Worm (Caenorhabditis elegans) whole organism, late embryonic: Measurements from ENCODE around the gene nhr-201.

Source experiments
- C08G9.2 ChIP-seq: sonication (generic microtip); optimal IDR thresholded peaks from 2 replicates; lab custom pipeline; 2016; ENCODE audit warnings: mild to moderate bottlenecking, missing genetic modification characterization, moderate library complexity, missing compliant biosample characterization
- C38D4.7 ChIP-seq: fragments of 200-800 bp; sonication (Bioruptor generic); optimal IDR thresholded peaks from 2 replicates; lab custom pipeline; 2018; ENCODE audit warnings: mild to moderate bottlenecking, missing genetic modification characterization, moderate library complexity, missing compliant biosample characterization
- F13H6.1 ChIP-seq: sonication (generic microtip); optimal IDR thresholded peaks from 2 replicates; lab custom pipeline; 2016; ENCODE audit warnings: missing genetic modification characterization, missing compliant biosample characterization
- K02D7.2 ChIP-seq: sonication (generic microtip); optimal IDR thresholded peaks from 2 replicates; lab custom pipeline; 2017; ENCODE audit warnings: mild to moderate bottlenecking, missing genetic modification characterization, missing compliant biosample characterization
- Y22D7AL.16 ChIP-seq: sonication (generic microtip); optimal IDR thresholded peaks from 2 replicates; lab custom pipeline; 2016; ENCODE audit warnings: missing genetic modification characterization, missing compliant biosample characterization
- ahr-1 ChIP-seq: sonication (generic microtip); optimal IDR thresholded peaks from 2 replicates; lab custom pipeline; 2016; ENCODE audit warnings: missing genetic modification characterization, missing compliant biosample characterization
- ceh-18 ChIP-seq: sonication (generic microtip); optimal IDR thresholded peaks from 2 replicates; lab custom pipeline; 2016; ENCODE audit warnings: missing genetic modification characterization, missing compliant biosample characterization
- ceh-22 ChIP-seq: sonication (generic microtip); optimal IDR thresholded peaks from 2 replicates; lab custom pipeline; 2017; ENCODE audit warnings: missing biosample characterization, missing genetic modification characterization
- ceh-34 ChIP-seq: sonication (generic microtip); optimal IDR thresholded peaks from 2 replicates; lab custom pipeline; 2016; ENCODE audit warnings: mild to moderate bottlenecking, missing genetic modification characterization, missing compliant biosample characterization
- ceh-6 ChIP-seq: fragments of 200-800 bp; sonication (Bioruptor generic); optimal IDR thresholded peaks from 2 replicates; lab custom pipeline; 2018; ENCODE audit warnings: mild to moderate bottlenecking, missing genetic modification characterization, missing compliant biosample characterization
- ceh-9 ChIP-seq: sonication (generic microtip); optimal IDR thresholded peaks from 2 replicates; lab custom pipeline; 2016; ENCODE audit warnings: mild to moderate bottlenecking, missing genetic modification characterization, inconsistent platforms, missing compliant biosample characterization
- che-1 ChIP-seq: sonication (generic microtip); optimal IDR thresholded peaks from 2 replicates; lab custom pipeline; 2016; ENCODE audit warnings: mild to moderate bottlenecking, missing genetic modification characterization, missing compliant biosample characterization
- elt-2 ChIP-seq: sonication (generic microtip); optimal IDR thresholded peaks from 2 replicates; lab custom pipeline; 2016; ENCODE audit warnings: missing genetic modification reagents, missing genetic modification characterization, missing compliant biosample characterization
- elt-4 ChIP-seq: sonication (generic microtip); optimal IDR thresholded peaks from 2 replicates; lab custom pipeline; 2016; ENCODE audit warnings: missing genetic modification characterization, missing compliant biosample characterization
- ets-4 ChIP-seq: sonication (generic microtip); optimal IDR thresholded peaks from 2 replicates; lab custom pipeline; 2016; ENCODE audit warnings: missing genetic modification characterization, missing compliant biosample characterization
- hlh-13 ChIP-seq: fragments of 200-800 bp; sonication (Bioruptor generic); optimal IDR thresholded peaks from 2 replicates; lab custom pipeline; 2018; ENCODE audit warnings: mild to moderate bottlenecking, missing genetic modification characterization, missing compliant biosample characterization
- hlh-15 ChIP-seq: sonication (generic microtip); optimal IDR thresholded peaks from 2 replicates; lab custom pipeline; 2016; ENCODE audit warnings: missing genetic modification characterization, missing compliant biosample characterization
- hlh-30 ChIP-seq: sonication (generic microtip); optimal IDR thresholded peaks from 2 replicates; lab custom pipeline; 2017; ENCODE audit warnings: antibody characterized with exemption, missing genetic modification characterization, missing compliant biosample characterization; ENCODE audit not compliant: insufficient read depth
- hlh-8 ChIP-seq: sonication (generic microtip); optimal IDR thresholded peaks from 2 replicates; lab custom pipeline; 2016; ENCODE audit warnings: missing genotype, missing genetic modification characterization, missing compliant biosample characterization
- lim-6 ChIP-seq: sonication (generic microtip); optimal IDR thresholded peaks from 2 replicates; lab custom pipeline; 2016; ENCODE audit warnings: missing genetic modification characterization, missing compliant biosample characterization
- lin-11 ChIP-seq: fragments of 200-800 bp; sonication (Bioruptor generic); optimal IDR thresholded peaks from 2 replicates; lab custom pipeline; 2018; ENCODE audit warnings: mild to moderate bottlenecking, missing genetic modification characterization, missing compliant biosample characterization
- madf-2 ChIP-seq: sonication (generic microtip); optimal IDR thresholded peaks from 2 replicates; lab custom pipeline; 2017; ENCODE audit warnings: missing genetic modification characterization, missing compliant biosample characterization
- nfya-1 ChIP-seq: sonication (generic microtip); optimal IDR thresholded peaks from 2 replicates; lab custom pipeline; 2017; ENCODE audit warnings: missing genetic modification characterization, mild to moderate bottlenecking, missing compliant biosample characterization, antibody characterized with exemption, moderate library complexity
- nhr-11 ChIP-seq: fragments of 150-350 bp; optimal IDR thresholded peaks from 2 replicates; lab custom pipeline; 2014; ENCODE audit warnings: missing biosample characterization, missing genetic modification characterization
- npax-4 ChIP-seq: sonication (generic microtip); optimal IDR thresholded peaks from 2 replicates; lab custom pipeline; 2016; ENCODE audit warnings: missing genetic modification characterization, missing compliant biosample characterization
- odd-2 ChIP-seq: sonication (generic microtip); optimal IDR thresholded peaks from 2 replicates; lab custom pipeline; 2017; ENCODE audit warnings: antibody characterized with exemption, mild to moderate bottlenecking, missing genetic modification characterization, missing compliant biosample characterization
- pag-3 ChIP-seq: sonication (generic microtip); optimal IDR thresholded peaks from 2 replicates; lab custom pipeline; 2016; ENCODE audit warnings: missing compliant biosample characterization, missing genetic modification characterization, borderline replicate concordance
- pat-9 ChIP-seq: fragments of 200-800 bp; sonication (Bioruptor generic); optimal IDR thresholded peaks from 2 replicates; lab custom pipeline; 2018; ENCODE audit warnings: mild to moderate bottlenecking, missing genetic modification characterization, moderate library complexity, missing compliant biosample characterization
- pha-2 ChIP-seq: sonication (generic microtip); optimal IDR thresholded peaks from 2 replicates; lab custom pipeline; 2017; ENCODE audit warnings: mild to moderate bottlenecking, missing genetic modification characterization, missing compliant biosample characterization
- pha-4 ChIP-seq: fragments of 150-350 bp; optimal IDR thresholded peaks from 2 replicates; lab custom pipeline; 2018; ENCODE audit warnings: missing biosample characterization, missing genetic modification reagents, missing genetic modification characterization
- pqm-1 ChIP-seq: sonication (generic microtip); optimal IDR thresholded peaks from 2 replicates; lab custom pipeline; 2016; ENCODE audit warnings: missing genetic modification characterization, missing compliant biosample characterization
- pros-1 ChIP-seq: fragments of 150-350 bp; optimal IDR thresholded peaks from 2 replicates; lab custom pipeline; 2014; ENCODE audit warnings: missing biosample characterization, missing genetic modification reagents, missing genetic modification characterization
- ref-2 ChIP-seq: sonication (generic microtip); optimal IDR thresholded peaks from 2 replicates; lab custom pipeline; 2016; ENCODE audit warnings: missing genetic modification characterization, missing compliant biosample characterization
- sdc-2 ChIP-seq: sonication (generic microtip); optimal IDR thresholded peaks from 2 replicates; lab custom pipeline; 2016; ENCODE audit warnings: missing genotype, missing genetic modification characterization, missing compliant biosample characterization
- sox-2 ChIP-seq: fragments of 200-800 bp; sonication (Bioruptor generic); IDR thresholded peaks from 2 replicates; pipeline ENCODE4 v1.3.6; 2022; ENCODE audit warnings: missing genetic modification reagents, missing genetic modification characterization, missing compliant biosample characterization
- sox-4 ChIP-seq: sonication (generic microtip); optimal IDR thresholded peaks from 2 replicates; lab custom pipeline; 2017; ENCODE audit warnings: mild to moderate bottlenecking, missing genetic modification characterization, inconsistent platforms, missing compliant biosample characterization
- tbx-2 ChIP-seq: sonication (generic microtip); optimal IDR thresholded peaks from 2 replicates; lab custom pipeline; 2016; ENCODE audit warnings: missing genetic modification characterization, missing compliant biosample characterization
- tbx-7 ChIP-seq: sonication (generic microtip); optimal IDR thresholded peaks from 2 replicates; lab custom pipeline; 2016; ENCODE audit warnings: missing genotype, missing genetic modification characterization, missing compliant biosample characterization
- unc-55 ChIP-seq: sonication (generic microtip); optimal IDR thresholded peaks from 2 replicates; lab custom pipeline; 2017; ENCODE audit warnings: missing biosample characterization, missing genetic modification reagents, missing genetic modification characterization
- zip-5 ChIP-seq: sonication (generic microtip); optimal IDR thresholded peaks from 2 replicates; lab custom pipeline; 2016; ENCODE audit warnings: missing genetic modification characterization, missing compliant biosample characterization
- ztf-16 ChIP-seq: sonication (generic microtip); optimal IDR thresholded peaks from 2 replicates; lab custom pipeline; 2017; ENCODE audit warnings: missing genetic modification characterization, missing compliant biosample characterization

The nhr-201 gene

DNA sequence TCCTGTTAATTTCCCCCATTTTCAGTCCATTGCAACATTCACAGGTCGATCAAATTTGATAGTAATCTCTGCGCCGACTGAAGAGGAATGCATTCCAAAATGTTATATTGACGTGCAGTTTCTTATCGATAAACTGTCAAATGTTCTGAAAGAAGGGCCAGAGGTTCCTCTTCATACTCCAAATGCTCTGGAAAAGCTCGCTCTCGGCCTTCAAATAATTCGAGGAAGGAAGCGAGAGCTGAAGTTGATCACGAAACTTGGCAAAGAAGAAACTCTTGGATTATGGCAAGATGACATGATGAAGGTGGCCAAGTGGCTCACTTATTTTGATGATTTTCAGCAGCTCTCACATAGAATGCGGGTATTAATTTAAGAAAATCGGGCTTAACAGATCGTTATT is 14.4 kb downstream of the nhr-201 start:
- TF ChIP-seq ahr-1 (tag; lab: Kevin White, UChicago) (no peak), F13H6.1 (tag; lab: Kevin White, UChicago) (no peak), ceh-9 (tag; lab: Kevin White, UChicago) (no peak), hlh-15 (tag; lab: Kevin White, UChicago) (no peak), pha-2 (tag; lab: Kevin White, UChicago) (no peak), ceh-34 (no peak), pat-9 (tag; lab: Kevin White, UChicago) (no peak), hlh-13 (GFP tag; lab: Kevin White, UChicago) (no peak), pha-4 (tag; lab: Kevin White, UChicago) (no peak)

DNA sequence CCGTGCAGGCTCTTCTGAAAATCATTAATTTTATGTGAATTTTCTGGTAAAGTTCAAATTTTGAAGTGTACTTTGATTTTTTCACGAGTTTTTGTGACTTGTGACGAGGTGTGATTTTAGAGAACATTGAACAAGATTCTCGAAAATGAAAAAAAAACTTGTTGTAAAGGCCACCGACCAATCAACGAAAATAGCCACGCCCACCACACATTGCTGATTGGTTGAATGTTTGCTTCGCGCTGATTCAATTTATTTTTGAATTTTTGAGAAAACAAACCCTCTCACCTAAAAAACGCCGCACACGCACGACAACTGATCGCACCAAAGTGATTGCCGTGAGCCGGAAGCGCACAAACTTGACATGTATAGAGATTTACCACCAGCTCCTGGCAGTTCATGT is 18.2 kb downstream of the nhr-201 start:
- peak; percentile 34 for TF ChIP-seq nfya-1
- TF ChIP-seq ceh-22 (tag; lab: Kevin White, UChicago) = no peak

DNA sequence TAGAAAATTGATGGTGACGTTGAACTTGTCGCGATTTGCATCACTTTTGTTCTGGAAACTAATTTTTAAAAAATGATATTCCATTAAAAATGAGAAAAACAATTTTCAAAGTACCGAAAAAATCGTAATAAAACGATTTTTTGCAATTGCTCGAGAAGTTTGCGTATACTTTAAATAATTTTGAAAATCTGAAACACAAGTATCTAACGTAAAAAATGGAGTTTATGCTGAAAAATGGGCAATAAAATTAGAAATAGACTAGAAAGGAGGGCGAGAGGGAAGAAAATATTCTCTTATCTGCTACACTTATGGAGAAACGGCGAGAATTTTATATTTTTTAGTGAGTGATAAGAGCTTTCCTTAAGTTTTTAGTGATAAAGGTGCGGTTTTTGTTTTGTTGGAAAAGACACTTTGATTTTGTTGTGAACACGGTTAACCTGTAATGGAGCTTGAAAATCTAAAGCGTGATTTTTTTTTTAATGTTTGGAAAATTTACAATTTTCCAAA is 18.7 kb downstream of the nhr-201 start, which contains the start of gene nhr-130:
Gene nhr-130, minus strand, starts transcription at position 51 of the 507 bp plus-strand sequence.
- TF ChIP-seq elt-2 (tag; lab: Kevin White, UChicago) (peak; percentile 59), hlh-30 (no peak)

DNA sequence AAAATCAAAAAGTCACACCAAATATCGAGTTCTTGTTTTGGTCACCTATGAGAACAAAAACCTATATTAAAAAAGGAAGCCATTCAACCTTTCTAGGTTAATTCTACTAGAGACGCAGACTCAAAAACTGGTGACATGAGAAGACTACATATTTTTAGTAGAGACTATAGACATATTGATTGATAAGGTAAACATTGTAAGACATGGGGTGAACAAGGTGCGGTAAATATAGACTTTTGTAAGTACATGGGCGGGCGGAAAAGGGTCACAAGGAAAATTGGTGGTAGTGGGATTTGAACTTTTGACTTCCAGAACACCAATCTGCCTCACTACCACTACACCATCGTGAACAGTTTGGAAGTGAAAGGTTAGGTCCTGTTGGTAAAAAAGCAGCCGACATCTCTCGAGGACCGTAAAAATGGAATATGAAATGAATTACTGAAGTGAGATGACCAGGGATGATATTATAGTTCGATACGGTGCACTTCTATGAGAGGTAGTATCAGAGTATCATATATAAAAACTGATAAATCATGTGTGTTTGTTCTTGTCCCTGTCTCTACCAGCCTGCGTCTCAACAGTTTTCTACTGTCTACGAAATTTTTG is 19.8 kb downstream of the nhr-201 start, which contains the start of gene nhr-212:
Gene nhr-212, plus strand, starts transcription at position 573 of the 606 bp plus-strand sequence.
- TF ChIP-seq lin-11 (tag; lab: Kevin White, UChicago) (no peak), tbx-7 (tag; lab: Kevin White, UChicago) (no peak), pag-3 (no peak), pha-4 (tag; lab: Kevin White, UChicago) (no peak), K02D7.2 (tag; lab: Kevin White, UChicago) (no peak), ahr-1 (tag; lab: Kevin White, UChicago) (no peak), sox-2 (GFP tag; lab: Robert Waterston, UW) (no peak), C08G9.2 (tag; lab: Kevin White, UChicago) (no peak), elt-4 (tag; lab: Kevin White, UChicago) (no peak), sdc-2 (tag; lab: Kevin White, UChicago) (no peak), odd-2 (tag; lab: Kevin White, UChicago) (no peak), zip-5 (no peak), ref-2 (tag; lab: Kevin White, UChicago) (no peak), tbx-2 (tag; lab: Kevin White, UChicago) (no peak), ceh-18 (tag; lab: Kevin White, UChicago) (no peak), ceh-6 (GFP tag; lab: Kevin White, UChicago) (no peak)

DNA sequence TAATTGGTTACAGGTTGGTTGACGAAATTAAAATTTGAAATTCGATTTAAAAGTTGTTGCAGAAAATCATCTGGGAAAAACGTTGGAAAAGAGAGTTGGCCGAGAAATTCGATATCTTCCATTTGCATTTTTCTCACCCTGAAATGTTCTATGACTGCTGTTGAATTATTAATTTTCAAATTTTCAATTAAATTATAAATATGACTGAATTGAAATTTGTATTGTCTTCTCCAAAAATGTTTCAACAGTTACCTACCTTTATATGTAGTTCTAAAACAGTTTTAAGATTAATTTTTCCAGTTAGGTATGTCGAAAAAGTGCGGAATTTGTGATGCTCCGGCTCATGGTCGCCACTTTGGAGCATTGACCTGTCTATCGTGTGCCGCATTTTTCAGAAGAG is 22.1 kb downstream of the nhr-201 start, which contains the start of gene nhr-211:
Gene nhr-211, plus strand, starts transcription at position 301 of the 400 bp plus-strand sequence.
- TF ChIP-seq odd-2 (tag; lab: Kevin White, UChicago) (no peak), hlh-8 (tag; lab: Kevin White, UChicago) (no peak), madf-2 (no peak), elt-4 (tag; lab: Kevin White, UChicago) (no peak)

DNA sequence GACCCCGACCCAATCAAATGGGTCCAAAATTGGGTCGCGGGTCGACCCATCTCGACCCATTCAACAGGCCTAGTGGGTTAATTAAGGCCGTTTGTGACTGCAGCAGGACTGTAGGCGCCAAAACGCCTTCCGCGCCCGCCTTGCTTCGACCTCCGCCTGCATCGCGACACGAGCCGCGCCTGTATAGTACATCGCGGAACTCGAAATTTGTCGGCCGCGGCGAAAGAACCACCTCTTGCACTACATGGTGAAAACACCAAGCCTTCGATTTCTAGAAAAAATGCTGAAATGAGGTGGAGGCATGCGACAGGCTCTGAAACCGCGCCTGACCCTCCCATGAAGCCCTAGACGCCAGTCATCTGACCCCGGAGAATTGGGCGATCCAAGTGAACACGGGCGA is 23.4 kb downstream of the nhr-201 start:
- no peak for TF ChIP-seq ceh-6 (GFP tag; lab: Kevin White, UChicago)
- no peak for TF ChIP-seq sox-4 (tag; lab: Kevin White, UChicago)
- no peak for TF ChIP-seq ztf-16 (tag; lab: Kevin White, UChicago)
- no peak for TF ChIP-seq npax-4 (tag; lab: Kevin White, UChicago)
- no peak for TF ChIP-seq ceh-34
- TF ChIP-seq Y22D7AL.16 (tag; lab: Kevin White, UChicago) = no peak
- TF ChIP-seq unc-55 (GFP tag; lab: Kevin White, UChicago) = no peak
- TF ChIP-seq F13H6.1 (tag; lab: Kevin White, UChicago) = no peak
- TF ChIP-seq zip-5 = no peak
- TF ChIP-seq pqm-1 = no peak
- TF ChIP-seq ets-4 (tag; lab: Kevin White, UChicago) = no peak
- TF ChIP-seq C38D4.7 (GFP tag; lab: Kevin White, UChicago) = no peak
- no peak for TF ChIP-seq nhr-11 (tag; lab: Kevin White, UChicago)
- TF ChIP-seq pros-1 = no peak
- no peak for TF ChIP-seq ceh-18 (tag; lab: Kevin White, UChicago)
- TF ChIP-seq che-1 (tag; lab: Kevin White, UChicago) = no peak
- TF ChIP-seq lim-6 (tag; lab: Kevin White, UChicago) = no peak
- no peak for TF ChIP-seq tbx-2 (tag; lab: Kevin White, UChicago)
- TF ChIP-seq ceh-22 (tag; lab: Kevin White, UChicago) = no peak
